Worm (Caenorhabditis elegans): ENCODE results near the gene str-66.

ce11 chrV:3088768-3089167 is 15.3 kb downstream of the str-66 start, which contains the start of gene acs-21:
- TF ChIP-seq him-1 (tag; optimal IDR thresholded peaks at IDR 0.05) = no peak
- TF ChIP-seq W03F9.2 (tag; optimal IDR thresholded peaks at IDR 0.05) = no peak

All from whole organism, L4/young adult.